Fruit fly (Drosophila melanogaster) whole organism, embryonic: ENCODE measurements around the gene Kmn2.

Experiments used
- BEAF-32 ChIP-seq: fragments of 200-800 bp; sonication (Bioruptor generic); optimal IDR thresholded peaks from 3 replicates; lab custom pipeline; 2017; ENCODE audit warnings: missing biosample characterization, missing genetic modification characterization, mild to moderate bottlenecking, moderate library complexity, missing genetic modification reagents
- CG10209 ChIP-seq: fragments of 200-800 bp; sonication (Bioruptor generic); optimal IDR thresholded peaks from 3 replicates; lab custom pipeline; 2017; ENCODE audit warnings: missing biosample characterization, mild to moderate bottlenecking, missing genetic modification characterization, missing genetic modification reagents
- CG10959 ChIP-seq: fragments of 200-800 bp; sonication (Bioruptor generic); IDR thresholded peaks from 2 replicates; pipeline ENCODE4 v1.3.6; 2022; ENCODE audit warnings: missing biosample characterization, missing genetic modification characterization
- CG11456 ChIP-seq: fragments of 200-800 bp; sonication (Bioruptor generic); IDR thresholded peaks from 3 replicates; pipeline ENCODE4 v1.3.6; 2022; ENCODE audit warnings: missing biosample characterization, missing genetic modification characterization
- CG1233 ChIP-seq: fragments of 200-800 bp; sonication (Bioruptor generic); optimal IDR thresholded peaks from 4 replicates; lab custom pipeline; 2018; ENCODE audit warnings: missing biosample characterization, mild to moderate bottlenecking, missing genetic modification characterization
- CG12659 ChIP-seq: fragments of 200-800 bp; sonication (Bioruptor generic); optimal IDR thresholded peaks from 3 replicates; lab custom pipeline; 2017; ENCODE audit warnings: mild to moderate bottlenecking, missing biosample characterization, missing genetic modification reagents, missing genetic modification characterization
- CG13424 ChIP-seq: fragments of 200-800 bp; sonication (Bioruptor generic); optimal IDR thresholded peaks from 2 replicates; lab custom pipeline; 2019; ENCODE audit warnings: missing biosample characterization, mild to moderate bottlenecking, missing genetic modification characterization, moderate library complexity
- CG14710 ChIP-seq: fragments of 200-800 bp; sonication (Bioruptor generic); optimal IDR thresholded peaks from 3 replicates; lab custom pipeline; 2019; ENCODE audit warnings: missing biosample characterization, mild to moderate bottlenecking, missing genetic modification characterization, moderate library complexity
- CG15601 ChIP-seq: fragments of 200-800 bp; sonication (Bioruptor generic); optimal IDR thresholded peaks from 3 replicates; lab custom pipeline; 2019; ENCODE audit warnings: missing biosample characterization, mild to moderate bottlenecking, missing genetic modification characterization, moderate library complexity
- CG2202 ChIP-seq: fragments of 200-800 bp; sonication (Bioruptor generic); optimal IDR thresholded peaks from 2 replicates; lab custom pipeline; 2018; ENCODE audit warnings: missing biosample characterization, mild to moderate bottlenecking, missing genetic modification characterization
- CG32532 ChIP-seq: fragments of 200-800 bp; sonication (Bioruptor generic); IDR thresholded peaks from 2 replicates; pipeline ENCODE4 v1.3.6; 2022; ENCODE audit warnings: missing biosample characterization, missing genetic modification characterization
- CG32772 ChIP-seq: fragments of 200-800 bp; sonication (Bioruptor generic); IDR thresholded peaks from 2 replicates; pipeline ENCODE4 v1.3.6; 2022; ENCODE audit warnings: missing biosample characterization, missing genetic modification characterization
- CG34224 ChIP-seq: fragments of 200-800 bp; sonication (Bioruptor generic); IDR thresholded peaks from 3 replicates; pipeline ENCODE4 v1.3.6; 2022; ENCODE audit warnings: missing biosample characterization, missing genetic modification characterization; ENCODE audit not compliant: partially characterized antibody
- CG43689 ChIP-seq: fragments of 200-800 bp; sonication (Bioruptor generic); IDR thresholded peaks from 2 replicates; pipeline ENCODE4 v1.3.6; 2022; ENCODE audit warnings: missing biosample characterization, missing genetic modification characterization
- CG4404 ChIP-seq: fragments of 200-800 bp; sonication (Bioruptor generic); IDR thresholded peaks from 2 replicates; pipeline ENCODE4 v1.3.6; 2022; ENCODE audit warnings: missing biosample characterization, missing genetic modification characterization
- CG7372 ChIP-seq: fragments of 200-800 bp; sonication (Bioruptor generic); IDR thresholded peaks from 2 replicates; pipeline ENCODE4 v1.3.6; 2022; ENCODE audit warnings: missing biosample characterization, missing genetic modification characterization
- CG7963 ChIP-seq: fragments of 200-800 bp; sonication (Bioruptor generic); IDR thresholded peaks from 3 replicates; pipeline ENCODE4 v1.3.6; 2022; ENCODE audit warnings: missing biosample characterization, missing genetic modification characterization; ENCODE audit not compliant: partially characterized antibody
- CG8281 ChIP-seq: fragments of 200-800 bp; sonication (Bioruptor generic); optimal IDR thresholded peaks from 2 replicates; lab custom pipeline; 2018; ENCODE audit warnings: missing biosample characterization, mild to moderate bottlenecking, missing genetic modification characterization, moderate library complexity
- CG9609 ChIP-seq: fragments of 200-800 bp; sonication (Bioruptor generic); optimal IDR thresholded peaks from 3 replicates; lab custom pipeline; 2016; ENCODE audit warnings: missing biosample characterization, missing genetic modification characterization
- CG9932 ChIP-seq: fragments of 200-800 bp; sonication (Bioruptor generic); IDR thresholded peaks from 2 replicates; pipeline ENCODE4 v1.3.6; 2022; ENCODE audit warnings: missing biosample characterization, missing genetic modification characterization
- CTCF ChIP-seq: fragments of 200-800 bp; sonication (Bioruptor generic); optimal IDR thresholded peaks from 2 replicates; lab custom pipeline; 2017; ENCODE audit warnings: missing biosample characterization, mild to moderate bottlenecking, missing genetic modification characterization, moderate library complexity
- D19B ChIP-seq: fragments of 200-800 bp; sonication (Bioruptor generic); optimal IDR thresholded peaks from 2 replicates; lab custom pipeline; 2017; ENCODE audit warnings: missing biosample characterization, mild to moderate bottlenecking, missing genetic modification characterization
- Dek ChIP-seq: fragments of 200-800 bp; sonication (Bioruptor generic); optimal IDR thresholded peaks from 3 replicates; lab custom pipeline; 2019; ENCODE audit warnings: missing biosample characterization, mild to moderate bottlenecking, missing genetic modification characterization, moderate library complexity
- Dip2 ChIP-seq: fragments of 200-800 bp; sonication (Bioruptor generic); IDR thresholded peaks from 2 replicates; pipeline ENCODE4 v1.3.6; 2022; ENCODE audit warnings: missing biosample characterization, missing genetic modification characterization
- Dip3 ChIP-seq: fragments of 200-800 bp; sonication (Bioruptor generic); optimal IDR thresholded peaks from 3 replicates; lab custom pipeline; 2016; ENCODE audit warnings: missing biosample characterization, missing genetic modification characterization
- ERR ChIP-seq: fragments of 200-800 bp; sonication (Bioruptor generic); optimal IDR thresholded peaks from 2 replicates; lab custom pipeline; 2016; ENCODE audit warnings: missing biosample characterization, missing genetic modification characterization
- Kr ChIP-seq: fragments of 200-800 bp; sonication (Bioruptor generic); optimal IDR thresholded peaks from 2 replicates; lab custom pipeline; 2017; ENCODE audit warnings: missing biosample characterization, mild to moderate bottlenecking, missing genetic modification characterization
- Lim3 ChIP-seq: fragments of 200-800 bp; sonication (Bioruptor generic); IDR thresholded peaks from 2 replicates; pipeline ENCODE4 v1.3.6; 2022; ENCODE audit warnings: missing biosample characterization, missing genetic modification characterization
- Max ChIP-seq: fragments of 200-800 bp; sonication (Bioruptor generic); optimal IDR thresholded peaks from 2 replicates; lab custom pipeline; 2016; ENCODE audit warnings: missing biosample characterization, mild to moderate bottlenecking, missing genetic modification characterization
- Oli ChIP-seq: fragments of 200-800 bp; sonication (Bioruptor generic); optimal IDR thresholded peaks from 2 replicates; lab custom pipeline; 2018; ENCODE audit warnings: missing biosample characterization, mild to moderate bottlenecking, missing genetic modification characterization, moderate library complexity
- Scr ChIP-seq: fragments of 200-800 bp; sonication (Bioruptor generic); IDR thresholded peaks from 2 replicates; pipeline ENCODE4 v1.3.6; 2022; ENCODE audit warnings: missing biosample characterization, missing genetic modification characterization; ENCODE audit not compliant: partially characterized antibody
- Tbp ChIP-seq: fragments of >200 bp; optimal IDR thresholded peaks from 2 replicates; lab custom pipeline; 2018; ENCODE audit warnings: missing biosample characterization, missing genetic modification characterization
- amos ChIP-seq: fragments of 200-800 bp; sonication (Bioruptor generic); IDR thresholded peaks from 2 replicates; pipeline ENCODE4 v1.3.6; 2022; ENCODE audit warnings: missing biosample characterization, missing genetic modification characterization; ENCODE audit not compliant: partially characterized antibody
- cas ChIP-seq: fragments of 200-800 bp; sonication (Bioruptor generic); IDR thresholded peaks from 2 replicates; pipeline ENCODE4 v1.3.6; 2022; ENCODE audit warnings: missing biosample characterization, missing genetic modification characterization
- crc ChIP-seq: fragments of 200-800 bp; sonication (Bioruptor generic); optimal IDR thresholded peaks from 2 replicates; lab custom pipeline; 2016; ENCODE audit warnings: missing biosample characterization, missing genetic modification characterization
- dan ChIP-seq: fragments of 200-800 bp; sonication (Bioruptor generic); IDR thresholded peaks from 2 replicates; pipeline ENCODE4 v1.3.6; 2022; ENCODE audit warnings: missing biosample characterization, missing genetic modification characterization
- esg ChIP-seq: fragments of 200-800 bp; sonication (Bioruptor generic); conservative IDR thresholded peaks from 2 replicates; pipeline ENCODE4 v1.3.6; 2022; ENCODE audit warnings: missing biosample characterization, missing genetic modification characterization
- gcm2 ChIP-seq: fragments of 200-800 bp; sonication (Bioruptor generic); optimal IDR thresholded peaks from 2 replicates; lab custom pipeline; 2016; ENCODE audit warnings: missing biosample characterization, missing genetic modification characterization
- kay ChIP-seq: fragments of 200-800 bp; sonication (Bioruptor generic); optimal IDR thresholded peaks from 2 replicates; lab custom pipeline; 2016; ENCODE audit warnings: missing biosample characterization, missing genetic modification characterization
- kni ChIP-seq: fragments of 200-800 bp; sonication (Bioruptor generic); optimal IDR thresholded peaks from 3 replicates; lab custom pipeline; 2017; ENCODE audit warnings: mild to moderate bottlenecking, missing biosample characterization, missing genetic modification reagents, missing genetic modification characterization
- knrl ChIP-seq: fragments of 200-800 bp; sonication (Bioruptor generic); IDR thresholded peaks from 3 replicates; pipeline ENCODE4 v1.3.6; 2022; ENCODE audit warnings: missing biosample characterization, missing genetic modification characterization; ENCODE audit not compliant: partially characterized antibody
- maf-S ChIP-seq: fragments of 200-800 bp; sonication (Bioruptor generic); optimal IDR thresholded peaks from 2 replicates; lab custom pipeline; 2016; ENCODE audit warnings: missing biosample characterization, missing genetic modification characterization
- nerfin-2 ChIP-seq: fragments of 200-800 bp; sonication (Bioruptor generic); IDR thresholded peaks from 2 replicates; pipeline ENCODE4 v1.3.6; 2022; ENCODE audit warnings: missing biosample characterization, missing genetic modification characterization; ENCODE audit not compliant: partially characterized antibody
- onecut ChIP-seq: fragments of 200-800 bp; sonication (Bioruptor generic); IDR thresholded peaks from 2 replicates; pipeline ENCODE4 v1.3.6; 2022; ENCODE audit warnings: missing biosample characterization, missing genetic modification characterization
- org-1 ChIP-seq: fragments of 200-800 bp; sonication (Bioruptor generic); optimal IDR thresholded peaks from 2 replicates; lab custom pipeline; 2017; ENCODE audit warnings: missing biosample characterization, missing genetic modification characterization
- otp ChIP-seq: fragments of 200-800 bp; sonication (Bioruptor generic); IDR thresholded peaks from 3 replicates; pipeline ENCODE4, ENCODE4 v1.3.6; 2022; ENCODE audit warnings: missing biosample characterization, missing genetic modification characterization
- row ChIP-seq: fragments of 200-800 bp; sonication (Bioruptor generic); IDR thresholded peaks from 3 replicates; pipeline ENCODE4 v1.3.6; 2022; ENCODE audit warnings: missing biosample characterization, missing genetic modification characterization
- sob ChIP-seq: fragments of 200-800 bp; sonication (Bioruptor generic); IDR thresholded peaks from 2 replicates; pipeline ENCODE4 v1.3.6; 2022; ENCODE audit warnings: missing biosample characterization, missing genetic modification characterization
- ssp ChIP-seq: fragments of 200-800 bp; sonication (Bioruptor generic); IDR thresholded peaks from 2 replicates; pipeline ENCODE4 v1.3.6; 2022; ENCODE audit warnings: missing biosample characterization, missing genetic modification characterization
- stc ChIP-seq: fragments of 200-800 bp; sonication (Bioruptor generic); IDR thresholded peaks from 2 replicates; pipeline ENCODE4 v1.3.6; 2022; ENCODE audit warnings: missing biosample characterization, missing genetic modification characterization
- stwl ChIP-seq: fragments of 200-800 bp; sonication (Bioruptor generic); optimal IDR thresholded peaks from 3 replicates; lab custom pipeline; 2018; ENCODE audit warnings: missing biosample characterization, mild to moderate bottlenecking, missing genetic modification characterization, moderate library complexity
- trem ChIP-seq: fragments of 200-800 bp; optimal IDR thresholded peaks from 3 replicates; lab custom pipeline; 2019; ENCODE audit warnings: missing biosample characterization, mild to moderate bottlenecking, missing genetic modification characterization, moderate library complexity
- wek ChIP-seq: fragments of 200-800 bp; sonication (Bioruptor generic); optimal IDR thresholded peaks from 3 replicates; lab custom pipeline; 2018; ENCODE audit warnings: missing biosample characterization, mild to moderate bottlenecking, missing genetic modification characterization, moderate library complexity

Kmn2 gene

dm6 chr3R:7981396-7981795, 19.7 kb downstream of the Kmn2 start (continued):
- TF ChIP-seq crc (GFP tag; lab: Kevin White, UChicago) (no peak), Max (GFP tag; lab: Kevin White, UChicago) (no peak), org-1 (GFP tag; lab: Kevin White, UChicago) (no peak), CG9932 (GFP tag; lab: Robert Waterston, UW) (no peak), CG11456 (no peak), stwl (tag; lab: Kevin White, UChicago) (peak; percentile 47), gcm2 (GFP tag; lab: Kevin White, UChicago) (no peak), CTCF (GFP tag; lab: Kevin White, UChicago) (peak; percentile 96), CG12659 (no peak), row (GFP tag; lab: Robert Waterston, UW) (no peak), CG1233 (GFP tag; lab: Kevin White, UChicago) (no peak), esg (GFP tag; lab: Robert Waterston, UW) (no peak), Scr (GFP tag; lab: Robert Waterston, UW) (no peak), Tbp (GFP tag; lab: Kevin White, UChicago) (no peak), knrl (GFP tag; lab: Robert Waterston, UW) (peak; percentile 32; the same call in 1 of the 3 replicates), Dip3 (no peak), CG13424 (no peak), Oli (tag; lab: Kevin White, UChicago) (no peak), stc (GFP tag; lab: Robert Waterston, UW) (no peak), dan (no peak), CG8281 (tag; lab: Kevin White, UChicago) (no peak), CG32532 (no peak; the same call in 1 of the 2 replicates), CG10959 (no peak), CG43689 (GFP tag; lab: Robert Waterston, UW) (no peak), kni (GFP tag; lab: Kevin White, UChicago) (no peak), ssp (GFP tag; lab: Robert Waterston, UW) (no peak), Dek (no peak), cas (GFP tag; lab: Robert Waterston, UW) (no peak), BEAF-32 (GFP tag; lab: Kevin White, UChicago) (no peak), CG10209 (GFP tag; lab: Kevin White, UChicago) (no peak), CG7372 (no peak), CG14710 (tag; lab: Kevin White, UChicago) (no peak), otp (GFP tag; lab: Robert Waterston, UW) (no peak), D19B (GFP tag; lab: Kevin White, UChicago) (no peak), nerfin-2 (GFP tag; lab: Robert Waterston, UW) (no peak), ERR (GFP tag; lab: Kevin White, UChicago) (no peak), CG15601 (tag; lab: Kevin White, UChicago) (peak; percentile 18), CG9609 (no peak), trem (tag; lab: Kevin White, UChicago) (peak; percentile 15), CG4404 (no peak), wek (no peak), Kr (GFP tag; lab: Kevin White, UChicago) (no peak), CG32772 (GFP tag; lab: Robert Waterston, UW) (no peak), maf-S (GFP tag; lab: Kevin White, UChicago) (no peak), Dip2 (GFP tag; lab: Robert Waterston, UW) (no peak), onecut (GFP tag; lab: Robert Waterston, UW) (no peak), amos (GFP tag; lab: Robert Waterston, UW) (peak; percentile 65), kay (GFP tag; lab: Kevin White, UChicago) (no peak), CG2202 (tag; lab: Kevin White, UChicago) (no peak), sob (GFP tag; lab: Robert Waterston, UW) (no peak), CG7963 (GFP tag; lab: Robert Waterston, UW) (no peak), Lim3 (no peak), CG34224 (no peak)
